Worm (Caenorhabditis elegans) whole organism, mixed stage, embryonic: ENCODE results near the gene Y69H2.7.
A peak's percentile ranks its signal among the peaks of the same experiment; 100 is the strongest.

Source experiments
- M03D4.4 ChIP-seq: sonication (generic microtip); optimal IDR thresholded peaks from 2 replicates; lab custom pipeline; 2017; ENCODE audit warnings: mild to moderate bottlenecking, missing genetic modification characterization, missing compliant biosample characterization
- bed-3 ChIP-seq: fragments of 200-800 bp; sonication (Bioruptor generic); optimal IDR thresholded peaks from 3 replicates; lab custom pipeline; 2018; ENCODE audit warnings: mild to moderate bottlenecking, missing genetic modification characterization, moderate library complexity, missing compliant biosample characterization
- blmp-1 ChIP-seq: fragments of 150-350 bp; optimal IDR thresholded peaks from 2 replicates; lab custom pipeline; 2014; ENCODE audit warnings: missing biosample characterization, missing genetic modification characterization
- ceh-39 ChIP-seq: fragments of 150-350 bp; optimal IDR thresholded peaks from 2 replicates; lab custom pipeline; 2014; ENCODE audit warnings: missing biosample characterization, missing genetic modification characterization
- ceh-43 ChIP-seq: fragments of 200-800 bp; sonication (Bioruptor generic); optimal IDR thresholded peaks from 2 replicates; lab custom pipeline; 2018; ENCODE audit warnings: mild to moderate bottlenecking, missing genetic modification characterization, moderate library complexity, missing compliant biosample characterization
- ceh-83 ChIP-seq: fragments of 200-800 bp; sonication (Bioruptor generic); optimal IDR thresholded peaks from 2 replicates; lab custom pipeline; 2018; ENCODE audit warnings: mild to moderate bottlenecking, missing genetic modification characterization, missing compliant biosample characterization
- ces-1 ChIP-seq: fragments of 150-350 bp; optimal IDR thresholded peaks from 2 replicates; lab custom pipeline; 2014; ENCODE audit warnings: missing biosample characterization, missing genetic modification reagents, missing genetic modification characterization
- cnd-1 ChIP-seq: fragments of 200-800 bp; sonication (Bioruptor generic); optimal IDR thresholded peaks from 2 replicates; lab custom pipeline; 2018; ENCODE audit warnings: mild to moderate bottlenecking, missing genetic modification characterization, missing compliant biosample characterization
- drap-1 ChIP-seq: fragments of 200-800 bp; sonication (Bioruptor generic); optimal IDR thresholded peaks from 3 replicates; lab custom pipeline; 2018; ENCODE audit warnings: mild to moderate bottlenecking, missing genetic modification characterization, missing compliant biosample characterization
- elt-1 ChIP-seq: sonication (generic microtip); optimal IDR thresholded peaks from 2 replicates; lab custom pipeline; 2017; ENCODE audit warnings: missing genetic modification characterization, mild to moderate bottlenecking, missing compliant biosample characterization, antibody characterized with exemption, moderate library complexity, borderline replicate concordance; ENCODE audit not compliant: insufficient read depth
- elt-3 ChIP-seq: fragments of 150-350 bp; optimal IDR thresholded peaks from 2 replicates; lab custom pipeline; 2014; ENCODE audit warnings: missing biosample characterization, missing genetic modification characterization
- flh-1 ChIP-seq: fragments of 200-800 bp; sonication (Bioruptor generic); optimal IDR thresholded peaks from 2 replicates; lab custom pipeline; 2018; ENCODE audit warnings: mild to moderate bottlenecking, missing genetic modification characterization, moderate library complexity, missing compliant biosample characterization
- ham-2 ChIP-seq: fragments of 200-800 bp; sonication (Bioruptor generic); optimal IDR thresholded peaks from 2 replicates; lab custom pipeline; 2018; ENCODE audit warnings: mild to moderate bottlenecking, missing genetic modification characterization, missing compliant biosample characterization
- hlh-1 ChIP-seq: fragments of 150-350 bp; optimal IDR thresholded peaks from 2 replicates; lab custom pipeline; 2014; ENCODE audit warnings: missing biosample characterization, missing genetic modification reagents, missing genetic modification characterization
- lin-13 ChIP-seq: fragments of 150-350 bp; optimal IDR thresholded peaks from 2 replicates; lab custom pipeline; 2014; ENCODE audit warnings: missing biosample characterization, missing genetic modification characterization
- lin-32 ChIP-seq: fragments of 200-800 bp; sonication (Bioruptor generic); optimal IDR thresholded peaks from 2 replicates; lab custom pipeline; 2018; ENCODE audit warnings: mild to moderate bottlenecking, missing genetic modification characterization, missing compliant biosample characterization
- mep-1 ChIP-seq: fragments of 150-350 bp; optimal IDR thresholded peaks from 2 replicates; lab custom pipeline; 2017; ENCODE audit warnings: missing biosample characterization, missing genetic modification reagents, missing genetic modification characterization, inconsistent platforms
- mls-2 ChIP-seq: sonication (generic microtip); optimal IDR thresholded peaks from 2 replicates; lab custom pipeline; 2016; ENCODE audit warnings: mild to moderate bottlenecking, missing genetic modification characterization, moderate library complexity, missing compliant biosample characterization
- nhr-12 ChIP-seq: fragments of 150-350 bp; optimal IDR thresholded peaks from 2 replicates; lab custom pipeline; 2014; ENCODE audit warnings: missing biosample characterization, missing genetic modification characterization
- nhr-237 ChIP-seq: fragments of 150-350 bp; optimal IDR thresholded peaks from 2 replicates; lab custom pipeline; 2014; ENCODE audit warnings: missing biosample characterization, missing genetic modification characterization
- nhr-76 ChIP-seq: sonication (generic microtip); optimal IDR thresholded peaks from 2 replicates; lab custom pipeline; 2017; ENCODE audit warnings: missing biosample characterization, missing genetic modification characterization
- pha-4 ChIP-seq: fragments of 150-350 bp; optimal IDR thresholded peaks from 2 replicates; lab custom pipeline; 2018; ENCODE audit warnings: missing biosample characterization, missing genetic modification reagents, missing genetic modification characterization
- sem-2 ChIP-seq: fragments of 200-800 bp; sonication (Bioruptor generic); optimal IDR thresholded peaks from 2 replicates; lab custom pipeline; 2018; ENCODE audit warnings: mild to moderate bottlenecking, missing genetic modification characterization, missing compliant biosample characterization
- snpc-4 ChIP-seq: fragments of 150-350 bp; optimal IDR thresholded peaks from 2 replicates; lab custom pipeline; 2014; ENCODE audit warnings: missing biosample characterization, missing genetic modification characterization
- sptf-1 ChIP-seq: sonication (generic microtip); optimal IDR thresholded peaks from 2 replicates; lab custom pipeline; 2017; ENCODE audit warnings: mild to moderate bottlenecking, missing genetic modification characterization, moderate library complexity, missing compliant biosample characterization
- tbx-8 ChIP-seq: fragments of 200-800 bp; sonication (Bioruptor generic); optimal IDR thresholded peaks from 2 replicates; lab custom pipeline; 2018; ENCODE audit warnings: mild to moderate bottlenecking, missing genetic modification characterization, moderate library complexity, missing compliant biosample characterization
- unc-39 ChIP-seq: fragments of 150-350 bp; optimal IDR thresholded peaks from 2 replicates; lab custom pipeline; 2014; ENCODE audit warnings: missing biosample characterization, missing genetic modification characterization
- unc-62 ChIP-seq: fragments of 150-350 bp; optimal IDR thresholded peaks from 2 replicates; lab custom pipeline; 2014; ENCODE audit warnings: missing biosample characterization, missing genetic modification reagents, missing genetic modification characterization
- zip-8 ChIP-seq: fragments of 150-350 bp; optimal IDR thresholded peaks from 2 replicates; lab custom pipeline; 2014; ENCODE audit warnings: missing biosample characterization, missing genetic modification characterization
- ztf-11 ChIP-seq: fragments of 150-350 bp; optimal IDR thresholded peaks from 2 replicates; lab custom pipeline; 2014; ENCODE audit warnings: missing biosample characterization, missing genetic modification characterization

The Y69H2.7 gene

DNA sequence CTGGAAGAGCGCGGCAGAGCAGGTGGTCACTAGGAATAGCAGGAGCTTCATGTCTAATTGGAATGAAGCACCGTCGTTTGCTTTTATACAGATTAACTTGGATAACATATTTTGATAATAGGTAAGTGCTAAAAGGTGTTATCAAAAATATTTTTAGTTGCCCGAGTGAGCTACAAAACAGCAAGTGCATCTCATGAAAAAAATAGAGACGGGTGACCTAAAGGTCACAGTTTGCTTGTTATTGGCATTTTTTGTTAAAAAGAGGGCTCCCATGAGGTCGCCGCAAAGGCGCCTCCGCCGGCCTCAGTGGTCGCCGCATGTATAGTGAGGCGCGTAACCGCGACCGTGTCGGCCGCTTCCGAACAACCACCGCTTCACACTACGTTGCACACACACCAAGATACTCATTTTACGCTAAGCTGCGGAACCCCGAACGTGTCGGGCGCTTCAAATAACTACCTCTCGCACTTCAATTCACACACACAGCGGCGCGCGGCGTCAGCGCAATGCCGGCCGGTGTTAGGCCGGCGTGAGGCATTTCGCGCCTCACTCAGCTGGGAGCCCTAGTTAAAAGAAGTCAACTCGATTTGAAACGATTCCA, 39.6 kb downstream of the Y69H2.7 start, which contains the start of gene asp-19:
TSS of gene asp-19 (minus strand) at position 51 of the 601 bp plus-strand sequence.
- TF ChIP-seq hlh-1 (no peak), unc-62 (GFP tag; lab: Kevin White, UChicago) (no peak), flh-1 (GFP tag; lab: Kevin White, UChicago) (no peak), ceh-43 (GFP tag; lab: Kevin White, UChicago) (no peak), mls-2 (tag; lab: Kevin White, UChicago) (no peak)

DNA sequence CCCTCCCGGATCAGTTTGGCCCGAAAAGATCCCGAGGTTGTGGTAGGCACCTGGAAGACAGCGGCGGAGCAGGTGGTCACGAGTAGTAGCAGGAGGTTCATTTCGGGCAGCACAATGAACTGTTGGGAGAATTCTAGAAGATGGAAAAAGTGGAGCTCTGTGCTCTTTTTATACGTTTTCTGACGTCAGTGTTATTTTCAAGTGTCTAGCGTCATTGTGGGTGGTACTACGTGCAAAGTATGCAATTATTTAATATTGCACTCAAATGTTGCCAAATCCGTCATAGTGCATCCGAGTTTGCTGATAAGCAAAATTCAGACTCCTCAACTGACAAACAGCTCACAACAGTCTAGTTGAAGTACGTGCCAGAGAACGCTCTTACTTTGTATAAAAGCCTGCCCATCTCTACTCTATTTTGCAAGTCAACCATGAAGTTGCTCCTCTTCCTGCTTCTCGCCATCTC, 41.8 kb downstream of the Y69H2.7 start, which contains the start of the genes asp-18 and scl-19:
TSS of gene asp-18 (minus strand) at position 101 of the 463 bp plus-strand sequence.
TSS of gene scl-19 (plus strand) at position 413 of the 463 bp plus-strand sequence.
- TF ChIP-seq lin-32 (GFP tag; lab: Kevin White, UChicago) = no peak
- TF ChIP-seq mep-1 (tag; lab: Kevin White, UChicago) = no peak
- no peak for TF ChIP-seq pha-4 (tag; lab: Kevin White, UChicago)
- no peak for TF ChIP-seq mls-2 (tag; lab: Kevin White, UChicago)
- no peak for TF ChIP-seq ceh-83
- no peak for TF ChIP-seq ceh-39 (tag; lab: Kevin White, UChicago)
- no peak for TF ChIP-seq M03D4.4
- no peak for TF ChIP-seq ztf-11
- TF ChIP-seq sptf-1 (tag; lab: Kevin White, UChicago) = no peak
- no peak for TF ChIP-seq ces-1
- TF ChIP-seq bed-3 (GFP tag; lab: Kevin White, UChicago) = no peak
- TF ChIP-seq snpc-4 (tag; lab: Kevin White, UChicago) = no peak
- no peak for TF ChIP-seq cnd-1
- TF ChIP-seq nhr-237 (tag; lab: Kevin White, UChicago) = no peak
- TF ChIP-seq, all 35 proteins: peak for 0

DNA sequence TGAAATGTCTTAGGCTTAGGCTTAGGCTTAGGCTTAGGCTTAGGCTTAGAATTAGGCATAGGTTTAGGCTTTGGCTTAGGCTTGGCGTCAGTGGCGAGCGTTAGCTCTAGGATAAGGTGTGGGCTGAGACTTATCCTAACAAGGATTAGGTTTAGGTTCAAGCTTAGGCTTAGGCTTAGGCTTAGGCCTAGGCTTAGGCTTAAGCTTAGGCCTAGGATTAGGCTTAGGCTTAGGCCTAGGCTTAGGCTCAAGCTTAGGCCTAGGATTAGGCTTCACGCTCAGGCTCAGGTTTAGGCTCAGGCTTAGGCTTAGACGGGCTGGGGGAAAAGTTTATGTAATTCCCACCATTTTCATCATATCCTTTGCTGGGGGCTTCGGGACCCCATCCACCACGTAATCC, 44.2 kb downstream of the Y69H2.7 start:
- TF ChIP-seq nhr-12 (tag; lab: Kevin White, UChicago) = no peak
- TF ChIP-seq elt-3 (tag; lab: Kevin White, UChicago) = no peak
- no peak for TF ChIP-seq zip-8 (tag; lab: Kevin White, UChicago)
- TF ChIP-seq ceh-39 (tag; lab: Kevin White, UChicago) = no peak
- peak; percentile 10 for TF ChIP-seq ham-2 (GFP tag; lab: Kevin White, UChicago)
- no peak for TF ChIP-seq ceh-43 (GFP tag; lab: Kevin White, UChicago)

DNA sequence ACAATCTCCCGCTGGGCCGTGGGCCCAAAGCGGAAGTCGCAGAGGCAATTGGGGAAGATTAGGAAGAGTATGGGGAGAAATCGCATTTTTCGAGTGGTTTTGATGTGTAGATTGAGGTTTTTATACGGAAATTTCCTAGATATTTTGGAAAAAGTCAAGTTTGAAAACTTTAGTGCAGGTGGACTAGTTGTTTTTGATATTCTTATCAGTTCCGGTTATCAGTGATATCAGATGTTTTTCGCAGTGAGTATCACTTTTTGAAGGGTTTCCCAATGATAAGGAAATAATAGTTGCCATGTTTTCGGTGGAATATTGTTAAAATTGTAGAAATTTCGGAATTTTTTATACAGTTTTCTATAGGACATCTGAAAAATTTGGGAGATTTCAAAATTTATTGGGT, 44.6 kb downstream of the Y69H2.7 start, which contains the start of gene scl-20:
TSS of gene scl-20 (minus strand) at position 101 of the 400 bp plus-strand sequence.
- TF ChIP-seq sem-2 (GFP tag; lab: Kevin White, UChicago) (no peak), flh-1 (GFP tag; lab: Kevin White, UChicago) (no peak), bed-3 (GFP tag; lab: Kevin White, UChicago) (no peak), mls-2 (tag; lab: Kevin White, UChicago) (no peak), ces-1 (no peak), nhr-76 (tag; lab: Kevin White, UChicago) (no peak), lin-32 (GFP tag; lab: Kevin White, UChicago) (no peak), pha-4 (tag; lab: Kevin White, UChicago) (no peak), unc-39 (no peak), elt-3 (tag; lab: Kevin White, UChicago) (no peak), unc-62 (GFP tag; lab: Kevin White, UChicago) (no peak), lin-13 (tag; lab: Kevin White, UChicago) (no peak)

DNA sequence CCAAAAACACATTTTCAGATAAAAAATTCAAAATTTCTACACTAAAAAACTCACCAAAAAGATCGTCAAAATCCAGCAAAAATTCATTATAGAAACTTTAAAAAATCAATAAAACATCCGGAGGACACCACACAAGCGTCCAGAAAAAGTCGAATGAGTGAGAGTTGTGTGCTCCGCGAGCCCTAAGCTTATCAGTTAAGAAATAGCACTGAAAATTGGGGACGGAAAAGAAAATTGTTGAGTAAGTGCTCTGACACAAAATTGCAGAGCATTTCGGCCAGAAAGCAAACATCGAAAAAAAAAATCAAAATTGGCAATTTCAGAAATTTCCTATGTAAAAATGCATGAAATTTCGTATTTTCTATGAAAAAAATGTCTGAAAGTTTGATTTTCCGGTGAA, 47.9 kb downstream of the Y69H2.7 start:
- TF ChIP-seq nhr-12 (tag; lab: Kevin White, UChicago) = no peak
- no peak for TF ChIP-seq elt-1 (tag; lab: Kevin White, UChicago)

DNA sequence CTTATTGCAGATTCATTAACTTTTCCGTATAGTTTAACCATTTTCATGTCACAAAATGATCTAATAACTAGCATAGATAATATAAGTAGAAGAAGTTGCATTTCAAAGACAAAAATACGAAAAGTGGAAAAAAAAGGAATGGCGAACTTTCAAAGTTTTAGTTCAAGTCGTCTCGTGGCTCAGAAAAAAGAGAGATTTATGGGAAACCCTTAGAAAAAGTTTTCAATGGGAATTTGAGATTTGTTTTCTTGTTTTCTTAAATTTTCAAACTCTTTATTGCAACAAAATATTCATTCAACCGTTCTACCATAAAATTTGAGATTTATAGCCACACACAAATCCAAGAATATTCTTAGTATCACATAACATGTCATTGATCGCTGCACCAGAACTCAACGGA, 52.3 kb downstream of the Y69H2.7 start, which contains the start of gene clec-250:
TSS of gene clec-250 (minus strand) at position 101 of the 400 bp plus-strand sequence.
- no peak for TF ChIP-seq sptf-1 (tag; lab: Kevin White, UChicago)
- TF ChIP-seq ceh-39 (tag; lab: Kevin White, UChicago) = no peak
- no peak for TF ChIP-seq mls-2 (tag; lab: Kevin White, UChicago)
- no peak for TF ChIP-seq zip-8 (tag; lab: Kevin White, UChicago)
- TF ChIP-seq ceh-43 (GFP tag; lab: Kevin White, UChicago) = no peak
- TF ChIP-seq lin-32 (GFP tag; lab: Kevin White, UChicago) = no peak
- TF ChIP-seq nhr-76 (tag; lab: Kevin White, UChicago) = no peak
- no peak for TF ChIP-seq ztf-11
- no peak for TF ChIP-seq drap-1 (GFP tag; lab: Kevin White, UChicago)
- TF ChIP-seq pha-4 (tag; lab: Kevin White, UChicago) = no peak
- no peak for TF ChIP-seq mep-1 (tag; lab: Kevin White, UChicago)
- no peak for TF ChIP-seq unc-62 (GFP tag; lab: Kevin White, UChicago)
- no peak for TF ChIP-seq flh-1 (GFP tag; lab: Kevin White, UChicago)
- no peak for TF ChIP-seq blmp-1
- no peak for TF ChIP-seq tbx-8
- TF ChIP-seq elt-3 (tag; lab: Kevin White, UChicago) = no peak
- no peak for TF ChIP-seq ces-1
- TF ChIP-seq nhr-12 (tag; lab: Kevin White, UChicago) = no peak
- TF ChIP-seq unc-39 = no peak
- TF ChIP-seq, all 35 proteins: peak for 0
